Worm (Caenorhabditis elegans) whole organism, L2 larva: ENCODE data around the gene sng-1.

Experiments used
- C34F6.9 ChIP-seq: fragments of 150-350 bp; optimal IDR thresholded peaks from 2 replicates; lab custom pipeline; 2014; ENCODE audit warnings: missing biosample characterization, missing genetic modification characterization
- F13H6.1 ChIP-seq: sonication (generic microtip); optimal IDR thresholded peaks from 2 replicates; lab custom pipeline; 2016; ENCODE audit warnings: missing genetic modification characterization, missing compliant biosample characterization
- R02D3.7 ChIP-seq: fragments of 150-350 bp; optimal IDR thresholded peaks from 2 replicates; lab custom pipeline; 2014; ENCODE audit warnings: missing biosample characterization, missing genetic modification characterization
- Y55F3AM.14 ChIP-seq: fragments of 200-800 bp; sonication (Bioruptor generic); optimal IDR thresholded peaks from 2 replicates; lab custom pipeline; 2018; ENCODE audit warnings: mild to moderate bottlenecking, missing genetic modification characterization, missing compliant biosample characterization
- ZK546.5 ChIP-seq: sonication (generic microtip); optimal IDR thresholded peaks from 2 replicates; lab custom pipeline; 2017; ENCODE audit warnings: missing biosample characterization, missing genetic modification characterization
- blmp-1 ChIP-seq: sonication (generic microtip); optimal IDR thresholded peaks from 2 replicates; lab custom pipeline; 2017; ENCODE audit warnings: missing genetic modification characterization, mild to moderate bottlenecking, missing compliant biosample characterization, antibody characterized with exemption, moderate library complexity; ENCODE audit not compliant: insufficient read depth
- ceh-16 ChIP-seq: fragments of 150-350 bp; optimal IDR thresholded peaks from 2 replicates; lab custom pipeline; 2014; ENCODE audit warnings: missing biosample characterization, missing genetic modification characterization
- ceh-82 ChIP-seq: fragments of 150-350 bp; optimal IDR thresholded peaks from 2 replicates; lab custom pipeline; 2014; ENCODE audit warnings: missing biosample characterization, missing genetic modification characterization
- crh-2 ChIP-seq: sonication (generic microtip); optimal IDR thresholded peaks from 2 replicates; lab custom pipeline; 2017; ENCODE audit warnings: missing biosample characterization, missing genetic modification characterization
- egl-27 ChIP-seq: sonication (generic microtip); optimal IDR thresholded peaks from 3 replicates; lab custom pipeline; 2017; ENCODE audit warnings: missing biosample characterization, missing genetic modification reagents, missing genetic modification characterization
- elt-1 ChIP-seq: fragments of 150-350 bp; optimal IDR thresholded peaks from 2 replicates; lab custom pipeline; 2014; ENCODE audit warnings: missing biosample characterization, missing genetic modification characterization
- elt-3 ChIP-seq: sonication (generic microtip); optimal IDR thresholded peaks from 2 replicates; lab custom pipeline; 2017; ENCODE audit warnings: missing biosample characterization, missing genetic modification characterization
- fos-1 ChIP-seq: fragments of 150-350 bp; optimal IDR thresholded peaks from 2 replicates; lab custom pipeline; 2014; ENCODE audit warnings: missing biosample characterization, missing genetic modification characterization
- gmeb-1 ChIP-seq: fragments of 150-350 bp; optimal IDR thresholded peaks from 2 replicates; lab custom pipeline; 2014; ENCODE audit warnings: missing biosample characterization, missing genetic modification characterization
- lin-11 ChIP-seq: fragments of 150-350 bp; sonication (generic microtip); optimal IDR thresholded peaks from 2 replicates; lab custom pipeline; 2014; ENCODE audit warnings: missing biosample characterization, missing genetic modification characterization, inconsistent platforms, mixed read lengths
- lin-13 ChIP-seq: fragments of 150-350 bp; optimal IDR thresholded peaks from 2 replicates; lab custom pipeline; 2014; ENCODE audit warnings: missing biosample characterization, missing genetic modification reagents, missing genetic modification characterization
- lsy-2 ChIP-seq, 2 experiments: fragments of 150-350 bp in 1 of 2; sonication (generic microtip) in 1 of 2; optimal IDR thresholded peaks; 2 replicates each; lab custom pipeline; 2014 to 2017; ENCODE audit warnings: missing biosample characterization in 2 of 2, missing genetic modification characterization in 2 of 2
- mab-5 ChIP-seq: fragments of 150-350 bp; optimal IDR thresholded peaks from 2 replicates; lab custom pipeline; 2014; ENCODE audit warnings: missing biosample characterization, missing genetic modification characterization
- mbf-1 ChIP-seq: sonication (generic microtip); optimal IDR thresholded peaks from 2 replicates; lab custom pipeline; 2017; ENCODE audit warnings: missing biosample characterization, missing genetic modification characterization
- nhr-10 ChIP-seq: sonication (generic microtip); optimal IDR thresholded peaks from 2 replicates; lab custom pipeline; 2017; ENCODE audit warnings: missing biosample characterization, missing genetic modification characterization
- nhr-11 ChIP-seq: fragments of 150-350 bp; optimal IDR thresholded peaks from 2 replicates; lab custom pipeline; 2014; ENCODE audit warnings: missing biosample characterization, missing genetic modification characterization
- nhr-129 ChIP-seq: fragments of 150-350 bp; optimal IDR thresholded peaks from 2 replicates; lab custom pipeline; 2014; ENCODE audit warnings: missing biosample characterization, missing genetic modification characterization
- nhr-21 ChIP-seq: fragments of 150-350 bp; optimal IDR thresholded peaks from 2 replicates; lab custom pipeline; 2014; ENCODE audit warnings: missing biosample characterization, missing genetic modification characterization
- nhr-23 ChIP-seq: fragments of 150-350 bp; optimal IDR thresholded peaks from 2 replicates; lab custom pipeline; 2014; ENCODE audit warnings: missing biosample characterization, missing genetic modification reagents, missing genetic modification characterization
- nhr-237 ChIP-seq: fragments of 150-350 bp; optimal IDR thresholded peaks from 2 replicates; lab custom pipeline; 2014; ENCODE audit warnings: missing biosample characterization, missing genetic modification characterization
- nhr-25 ChIP-seq: fragments of 150-350 bp; sonication (generic microtip); optimal IDR thresholded peaks from 3 replicates; lab custom pipeline; 2014; ENCODE audit warnings: missing biosample characterization, missing genetic modification characterization
- nhr-6 ChIP-seq: fragments of 150-350 bp; optimal IDR thresholded peaks from 2 replicates; lab custom pipeline; 2014; ENCODE audit warnings: missing biosample characterization, missing genetic modification characterization
- sem-4 ChIP-seq: fragments of 150-350 bp; optimal IDR thresholded peaks from 2 replicates; lab custom pipeline; 2014; ENCODE audit warnings: missing biosample characterization, missing genetic modification reagents, missing genetic modification characterization
- skn-1 ChIP-seq: sonication (generic microtip); optimal IDR thresholded peaks from 2 replicates; lab custom pipeline; 2017; ENCODE audit warnings: missing biosample characterization, missing genetic modification characterization
- sma-3 ChIP-seq: sonication (generic microtip); optimal IDR thresholded peaks from 2 replicates; lab custom pipeline; 2016; ENCODE audit warnings: missing genetic modification reagents, missing genetic modification characterization, missing compliant biosample characterization
- sma-9 ChIP-seq, 2 experiments: fragments of 150-350 bp in 1 of 2; sonication (generic microtip) in 1 of 2; optimal IDR thresholded peaks; 2 replicates each; lab custom pipeline; 2014 to 2016; ENCODE audit warnings: missing genetic modification characterization in 2 of 2, mild to moderate bottlenecking in 1 of 2, missing biosample characterization in 1 of 2, missing compliant biosample characterization in 1 of 2, missing genetic modification reagents in 1 of 2, moderate library complexity in 1 of 2
- snpc-4 ChIP-seq: fragments of 150-350 bp; optimal IDR thresholded peaks from 2 replicates; lab custom pipeline; 2014; ENCODE audit warnings: missing biosample characterization, missing genetic modification characterization
- unc-39 ChIP-seq: fragments of 150-350 bp; optimal IDR thresholded peaks from 2 replicates; lab custom pipeline; 2014; ENCODE audit warnings: missing biosample characterization, missing genetic modification characterization
- unc-55 ChIP-seq: fragments of 150-350 bp; sonication (generic microtip); optimal IDR thresholded peaks from 3 replicates; lab custom pipeline; 2014; ENCODE audit warnings: missing biosample characterization, missing genetic modification reagents, missing genetic modification characterization
- zag-1 ChIP-seq: fragments of 150-350 bp; optimal IDR thresholded peaks from 2 replicates; lab custom pipeline; 2014; ENCODE audit warnings: missing biosample characterization, missing genetic modification characterization
- ztf-1 ChIP-seq: fragments of 200-800 bp; sonication (Bioruptor generic); conservative IDR thresholded peaks from 2 replicates; pipeline ENCODE4 v1.3.6; 2022; ENCODE audit warnings: missing genetic modification characterization, missing compliant biosample characterization
- ztf-11 ChIP-seq: sonication (generic microtip); optimal IDR thresholded peaks from 2 replicates; lab custom pipeline; 2017; ENCODE audit warnings: missing biosample characterization, missing genetic modification characterization
- ztf-4 ChIP-seq: fragments of 150-350 bp; optimal IDR thresholded peaks from 2 replicates; lab custom pipeline; 2014; ENCODE audit warnings: missing biosample characterization, missing genetic modification characterization

sng-1 gene

DNA sequence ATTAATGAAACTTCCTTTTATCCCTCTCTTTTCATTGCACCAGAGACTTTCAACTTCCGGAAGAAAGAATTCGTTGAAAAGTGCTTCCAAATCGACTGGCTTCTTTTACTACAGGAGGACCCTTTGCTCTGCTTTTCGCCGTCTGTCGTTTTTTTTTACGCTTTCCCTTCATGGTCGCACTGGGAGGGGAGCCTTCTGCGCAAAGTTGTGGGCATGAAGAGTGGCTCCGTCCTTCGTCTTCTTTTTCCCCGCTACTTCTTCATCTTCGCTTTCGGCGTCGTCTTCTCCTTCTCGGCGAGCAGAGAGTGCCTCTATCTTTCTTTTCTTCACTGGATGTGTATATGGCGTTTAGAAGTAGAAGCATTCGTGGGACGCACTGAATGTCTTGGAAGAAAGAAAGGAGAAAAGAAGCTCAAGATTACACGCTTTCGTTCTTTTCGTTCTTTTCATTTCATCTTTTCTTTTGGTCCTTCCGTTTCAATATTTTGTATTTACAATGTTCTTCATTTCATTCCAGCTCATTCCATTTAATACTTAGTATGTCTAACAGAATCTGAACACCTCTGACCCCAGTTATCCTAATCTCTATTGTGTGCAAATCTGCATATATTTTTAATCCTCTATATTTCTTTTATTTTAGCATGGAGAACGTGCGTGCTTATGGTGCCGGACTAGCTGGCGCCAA is at the start of gene sng-1:
TSS of gene sng-1 (plus strand) at position 635 of the 685 bp plus-strand sequence.
- TF ChIP-seq F13H6.1 (tag; lab: Kevin White, UChicago) (peak; percentile 29), ceh-16 (tag; lab: Kevin White, UChicago) (no peak), C34F6.9 (tag; lab: Kevin White, UChicago) (peak; percentile 43), zag-1 (tag; lab: Kevin White, UChicago) (peak; percentile 40), nhr-129 (tag; lab: Kevin White, UChicago) (peak; percentile 5), unc-55 (GFP tag; lab: Kevin White, UChicago) (peak; percentile 23), ZK546.5 (tag; lab: Kevin White, UChicago) (no peak), lsy-2 (tag; optimal IDR thresholded peaks at IDR 0.05; lab: Kevin White, UChicago) (peak in 1 of 2 experiments; percentile 13)

DNA sequence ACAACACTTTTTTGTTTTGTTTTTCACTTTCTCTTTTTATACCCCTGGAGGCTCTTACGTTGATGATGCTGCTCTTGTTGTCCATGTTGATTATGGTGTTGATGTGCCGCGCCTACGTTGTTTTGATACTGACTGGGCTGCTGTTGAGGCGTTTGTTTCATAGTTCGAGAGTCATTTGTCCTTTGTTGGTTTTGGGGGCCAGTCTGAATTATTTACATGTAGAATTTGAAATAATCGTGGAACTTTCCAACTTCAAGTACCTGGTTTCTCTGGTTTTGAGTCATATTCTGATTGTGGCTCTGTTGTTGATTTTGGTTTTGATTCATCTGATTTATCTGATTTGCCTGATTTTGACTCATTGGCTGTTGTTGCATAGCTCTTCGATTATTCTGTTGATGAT is 49.3 kb upstream of the sng-1 start:
- TF ChIP-seq ceh-82 (no peak), nhr-11 (tag; lab: Kevin White, UChicago) (no peak), nhr-25 (tag; lab: Kevin White, UChicago) (no peak), Y55F3AM.14 (GFP tag; lab: Kevin White, UChicago) (no peak), nhr-6 (tag; lab: Kevin White, UChicago) (no peak), blmp-1 (no peak), elt-1 (tag; lab: Kevin White, UChicago) (no peak), gmeb-1 (tag; lab: Kevin White, UChicago) (no peak), sem-4 (tag; lab: Kevin White, UChicago) (no peak), nhr-23 (tag; lab: Kevin White, UChicago) (no peak)

DNA sequence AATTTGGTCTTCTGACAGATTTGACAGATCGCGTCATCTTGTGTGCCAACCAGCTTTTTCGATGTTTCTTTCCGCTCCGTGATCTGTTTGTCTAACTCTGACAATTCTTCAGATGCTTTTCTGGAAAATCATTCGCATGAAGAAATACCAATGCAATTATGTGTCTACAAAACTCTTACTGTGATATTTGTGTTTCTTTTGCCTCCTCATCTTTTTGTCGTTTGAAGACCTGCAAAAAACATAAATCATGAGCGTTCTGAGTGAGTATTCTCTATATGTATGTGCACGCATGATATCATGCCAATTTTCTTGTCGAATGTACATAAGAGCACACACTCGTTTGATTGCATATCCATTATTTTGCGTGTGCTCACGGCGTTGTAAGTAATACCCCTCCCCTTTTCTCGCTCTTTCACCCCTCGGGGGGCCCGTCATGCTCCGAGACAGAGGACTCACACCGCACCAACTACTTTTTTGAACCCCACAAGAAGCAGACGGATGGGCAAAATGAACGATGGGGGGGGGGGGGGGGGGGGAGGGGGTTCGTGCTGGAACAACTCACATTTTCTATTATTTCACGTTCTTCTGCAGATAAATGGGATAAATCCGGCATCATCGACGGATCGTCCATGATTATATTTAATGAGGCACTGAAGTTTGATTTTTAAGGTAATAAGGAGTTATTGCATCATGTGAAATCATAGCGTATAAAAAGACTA is 47.6 kb upstream of the sng-1 start, which contains the start of gene unc-10:
TSS of gene unc-10 (minus strand) at position 652 of the 719 bp plus-strand sequence.
- TF ChIP-seq nhr-10 (no peak), R02D3.7 (tag; lab: Kevin White, UChicago) (no peak)

DNA sequence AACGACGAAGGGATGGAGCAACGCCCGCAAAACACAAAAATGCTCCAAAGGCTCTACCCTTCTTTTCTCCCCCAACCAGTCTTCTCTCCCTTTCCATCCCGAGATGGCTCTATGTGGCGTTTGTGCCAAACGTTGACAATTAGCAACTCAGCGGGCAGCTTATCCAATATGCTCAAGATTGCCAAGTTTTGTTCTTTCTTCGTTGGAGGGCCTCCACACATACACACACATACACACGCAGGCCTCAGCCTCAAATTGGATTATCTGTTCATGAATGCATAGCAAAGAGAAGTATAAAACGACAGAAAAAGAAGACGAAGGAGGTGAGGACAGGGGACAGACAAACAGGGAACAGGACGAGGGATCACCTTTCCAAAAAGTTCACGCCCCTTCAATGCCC is 46.1 kb upstream of the sng-1 start:
- TF ChIP-seq lin-11 (peak; percentile 12), R02D3.7 (tag; lab: Kevin White, UChicago) (no peak), C34F6.9 (tag; lab: Kevin White, UChicago) (peak; percentile 30)
- TF ChIP-seq, all 48 proteins: peak for 2

DNA sequence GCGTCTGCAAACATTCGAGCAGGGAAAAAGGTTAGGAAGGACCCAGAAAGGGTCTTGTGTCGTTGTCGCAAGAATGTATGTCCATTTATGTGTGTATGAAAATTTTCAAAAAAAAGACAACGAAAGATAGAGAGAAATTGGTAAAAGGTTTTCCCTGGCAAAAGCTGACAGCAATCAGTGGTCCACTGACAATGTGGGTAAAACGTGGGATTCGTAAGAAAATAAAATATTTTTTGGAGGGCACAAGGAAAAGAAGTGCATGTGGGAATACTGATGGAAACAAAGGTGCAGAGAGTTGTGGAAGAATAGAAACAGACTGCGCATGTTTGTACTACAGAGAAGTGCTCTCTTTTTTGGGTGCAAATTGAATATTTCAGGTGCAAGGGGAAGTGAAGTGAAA is 44.3 kb upstream of the sng-1 start:
- TF ChIP-seq lin-13 (GFP tag; lab: Kevin White, UChicago), result no peak
- no peak for TF ChIP-seq nhr-25 (tag; lab: Kevin White, UChicago)
- TF ChIP-seq nhr-10, result no peak
- no peak for TF ChIP-seq nhr-237
- TF ChIP-seq ztf-4, result no peak
- TF ChIP-seq crh-2 (tag; lab: Kevin White, UChicago), result no peak
- no peak for TF ChIP-seq fos-1 (tag; lab: Kevin White, UChicago)
- no peak for TF ChIP-seq mbf-1 (tag; lab: Kevin White, UChicago)
- no peak for TF ChIP-seq zag-1 (tag; lab: Kevin White, UChicago)
- no peak for TF ChIP-seq ceh-16 (tag; lab: Kevin White, UChicago)
- TF ChIP-seq ztf-1 (GFP tag; lab: Robert Waterston, UW), result no peak
- no peak for TF ChIP-seq sma-3 (GFP tag; lab: Kevin White, UChicago)
- no peak for TF ChIP-seq snpc-4
- no peak for TF ChIP-seq gmeb-1 (tag; lab: Kevin White, UChicago)
- no peak for TF ChIP-seq nhr-11 (tag; lab: Kevin White, UChicago)
- TF ChIP-seq, all 48 proteins: peak for 0

DNA sequence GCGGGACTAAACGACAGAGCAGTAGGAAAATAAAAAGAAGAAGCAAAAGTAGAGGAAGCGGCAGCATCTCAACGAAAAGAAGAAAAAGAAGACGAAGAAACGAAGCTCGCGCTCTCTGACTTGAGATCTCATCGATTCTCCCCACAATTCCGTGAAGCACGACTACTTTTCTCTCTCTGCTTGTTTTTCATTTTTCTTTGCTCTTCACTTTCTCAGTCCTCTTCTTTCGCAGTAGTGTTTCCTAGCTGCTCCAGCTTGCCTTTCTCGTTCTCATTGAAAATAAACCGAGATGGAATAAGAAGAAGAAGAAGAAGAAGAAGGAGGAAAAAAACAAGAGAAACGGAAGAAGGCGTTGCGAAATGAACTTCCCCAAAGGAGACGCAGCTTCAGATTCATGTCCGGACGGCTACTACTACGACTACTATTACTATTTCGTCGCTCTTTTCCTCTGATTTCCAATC is 42.6 kb upstream of the sng-1 start:
- TF ChIP-seq ceh-16 (tag; lab: Kevin White, UChicago) (no peak), lin-13 (GFP tag; lab: Kevin White, UChicago) (peak; percentile 24), elt-3 (tag; lab: Kevin White, UChicago) (no peak), sma-3 (GFP tag; lab: Kevin White, UChicago) (no peak), lsy-2 (tag; optimal IDR thresholded peaks at IDR 0.05; lab: Kevin White, UChicago) (peak in 1 of 2 experiments; percentile 54), ZK546.5 (tag; lab: Kevin White, UChicago) (no peak), egl-27 (tag; lab: Kevin White, UChicago) (peak; percentile 62), R02D3.7 (tag; lab: Kevin White, UChicago) (no peak), unc-39 (tag; lab: Kevin White, UChicago) (peak; percentile 82), sem-4 (tag; lab: Kevin White, UChicago) (peak; percentile 32), ztf-1 (GFP tag; lab: Robert Waterston, UW) (no peak), ztf-11 (no peak), mab-5 (peak; percentile 16), skn-1 (no peak), nhr-129 (tag; lab: Kevin White, UChicago) (peak; percentile 67), nhr-237 (no peak), mbf-1 (tag; lab: Kevin White, UChicago) (no peak), elt-1 (tag; lab: Kevin White, UChicago) (no peak), sma-9 (GFP tag; optimal IDR thresholded peaks at IDR 0.05; lab: Kevin White, UChicago) (peak; percentile 22), sma-9 (tag; optimal IDR thresholded peaks at IDR 0.05; lab: Kevin White, UChicago) (no peak), nhr-21 (tag; lab: Kevin White, UChicago) (no peak), nhr-23 (tag; lab: Kevin White, UChicago) (no peak), nhr-25 (tag; lab: Kevin White, UChicago) (no peak)
